Fruit fly (Drosophila melanogaster) whole organism, embryonic: Measurements from ENCODE around the gene Atac2.

ENCODE experiments used
- BEAF-32 ChIP-seq: fragments of 200-800 bp; sonication (Bioruptor generic); optimal IDR thresholded peaks from 3 replicates; lab custom pipeline; 2017; ENCODE audit warnings: missing biosample characterization, missing genetic modification characterization, mild to moderate bottlenecking, moderate library complexity, missing genetic modification reagents
- CG11504 ChIP-seq: fragments of 200-800 bp; sonication (Bioruptor generic); optimal IDR thresholded peaks from 3 replicates; lab custom pipeline; 2019; ENCODE audit warnings: missing biosample characterization, mild to moderate bottlenecking, missing genetic modification characterization, moderate library complexity
- CG11695 ChIP-seq: fragments of 200-800 bp; sonication (Bioruptor generic); IDR thresholded peaks from 3 replicates; pipeline ENCODE4 v1.3.6; 2022; ENCODE audit warnings: missing biosample characterization, missing genetic modification characterization
- CG11696 ChIP-seq: fragments of 200-800 bp; sonication (Bioruptor generic); IDR thresholded peaks from 2 replicates; pipeline ENCODE4 v1.3.6; 2022; ENCODE audit warnings: missing biosample characterization, missing genetic modification characterization
- CG12219 ChIP-seq: fragments of 200-800 bp; sonication (Bioruptor generic); optimal IDR thresholded peaks from 3 replicates; lab custom pipeline; 2018; ENCODE audit warnings: missing biosample characterization, mild to moderate bottlenecking, missing genetic modification characterization
- CG12659 ChIP-seq: fragments of 200-800 bp; sonication (Bioruptor generic); optimal IDR thresholded peaks from 3 replicates; lab custom pipeline; 2017; ENCODE audit warnings: mild to moderate bottlenecking, missing biosample characterization, missing genetic modification reagents, missing genetic modification characterization
- CG13296 ChIP-seq: fragments of 200-800 bp; sonication (Bioruptor generic); optimal IDR thresholded peaks from 3 replicates; lab custom pipeline; 2018; ENCODE audit warnings: missing biosample characterization, mild to moderate bottlenecking, missing genetic modification characterization
- CG15269 ChIP-seq: fragments of 200-800 bp; sonication (Bioruptor generic); optimal IDR thresholded peaks from 2 replicates; lab custom pipeline; 2018; ENCODE audit warnings: missing biosample characterization, mild to moderate bottlenecking, missing genetic modification characterization, moderate library complexity
- CG16815 ChIP-seq: fragments of 200-800 bp; sonication (Bioruptor generic); optimal IDR thresholded peaks from 3 replicates; lab custom pipeline; 2017; ENCODE audit warnings: missing biosample characterization, mild to moderate bottlenecking, missing genetic modification characterization
- CG18262 ChIP-seq: fragments of 200-800 bp; optimal IDR thresholded peaks from 3 replicates; lab custom pipeline; 2019; ENCODE audit warnings: missing biosample characterization, mild to moderate bottlenecking, missing genetic modification characterization, moderate library complexity
- CG2202 ChIP-seq: fragments of 200-800 bp; sonication (Bioruptor generic); optimal IDR thresholded peaks from 2 replicates; lab custom pipeline; 2018; ENCODE audit warnings: missing biosample characterization, mild to moderate bottlenecking, missing genetic modification characterization
- CG30020 ChIP-seq: fragments of 200-800 bp; optimal IDR thresholded peaks from 2 replicates; lab custom pipeline; 2019; ENCODE audit warnings: missing biosample characterization, mild to moderate bottlenecking, missing genetic modification characterization, moderate library complexity
- CG6254 ChIP-seq: fragments of 200-800 bp; sonication (Bioruptor generic); optimal IDR thresholded peaks from 3 replicates; lab custom pipeline; 2017; ENCODE audit warnings: mild to moderate bottlenecking, missing biosample characterization, missing genetic modification reagents, missing genetic modification characterization
- CG6854 ChIP-seq: fragments of 200-800 bp; sonication (Bioruptor generic); optimal IDR thresholded peaks from 3 replicates; lab custom pipeline; 2017; ENCODE audit warnings: missing biosample characterization, mild to moderate bottlenecking, missing genetic modification characterization
- CG7839 ChIP-seq: fragments of 200-800 bp; sonication (Bioruptor generic); optimal IDR thresholded peaks from 3 replicates; lab custom pipeline; 2018; ENCODE audit warnings: missing biosample characterization, mild to moderate bottlenecking, missing genetic modification characterization, moderate library complexity
- CG8281 ChIP-seq: fragments of 200-800 bp; sonication (Bioruptor generic); optimal IDR thresholded peaks from 2 replicates; lab custom pipeline; 2018; ENCODE audit warnings: missing biosample characterization, mild to moderate bottlenecking, missing genetic modification characterization, moderate library complexity
- CG8359 ChIP-seq: fragments of 200-800 bp; sonication (Bioruptor generic); optimal IDR thresholded peaks from 2 replicates; lab custom pipeline; 2017; ENCODE audit warnings: missing biosample characterization, mild to moderate bottlenecking, missing genetic modification characterization, borderline replicate concordance
- Dad ChIP-seq: fragments of 200-800 bp; sonication (Bioruptor generic); optimal IDR thresholded peaks from 3 replicates; lab custom pipeline; 2016; ENCODE audit warnings: missing biosample characterization, missing genetic modification characterization
- Deaf1 ChIP-seq: fragments of 200-800 bp; optimal IDR thresholded peaks from 3 replicates; lab custom pipeline; 2019; ENCODE audit warnings: missing biosample characterization, mild to moderate bottlenecking, missing genetic modification characterization, moderate library complexity
- Ets97D ChIP-seq: fragments of 200-800 bp; sonication (Bioruptor generic); optimal IDR thresholded peaks from 3 replicates; lab custom pipeline; 2016; ENCODE audit warnings: missing biosample characterization, missing genetic modification characterization
- Hand ChIP-seq: fragments of 200-800 bp; sonication (Bioruptor generic); optimal IDR thresholded peaks from 2 replicates; lab custom pipeline; 2017; ENCODE audit warnings: mild to moderate bottlenecking, missing biosample characterization, missing genetic modification reagents, missing genetic modification characterization
- Hr51 ChIP-seq, 2 experiments: fragments of 200-800 bp; sonication (Bioruptor generic); optimal IDR thresholded peaks; 2 replicates in 1 of 2; 3 replicates in 1 of 2; lab custom pipeline; 2016 to 2018; ENCODE audit warnings: missing biosample characterization in 2 of 2, missing genetic modification characterization in 2 of 2, mild to moderate bottlenecking in 1 of 2, moderate library complexity in 1 of 2
- Hsf ChIP-seq: fragments of 200-800 bp; sonication (Bioruptor generic); optimal IDR thresholded peaks from 3 replicates; lab custom pipeline; 2016; ENCODE audit warnings: missing biosample characterization, missing genetic modification characterization
- MBD-R2 ChIP-seq: fragments of 200-800 bp; sonication (Bioruptor generic); IDR thresholded peaks from 2 replicates; pipeline ENCODE4 v1.3.6; 2022; ENCODE audit warnings: missing biosample characterization, missing genetic modification characterization
- Max ChIP-seq: fragments of 200-800 bp; sonication (Bioruptor generic); optimal IDR thresholded peaks from 2 replicates; lab custom pipeline; 2016; ENCODE audit warnings: missing biosample characterization, mild to moderate bottlenecking, missing genetic modification characterization
- NC2β ChIP-seq: fragments of 200-800 bp; sonication (Bioruptor generic); optimal IDR thresholded peaks from 2 replicates; lab custom pipeline; 2016; ENCODE audit warnings: missing biosample characterization, missing genetic modification characterization
- Neu2 ChIP-seq: fragments of 200-800 bp; sonication (Bioruptor generic); optimal IDR thresholded peaks from 3 replicates; lab custom pipeline; 2016; ENCODE audit warnings: missing biosample characterization, missing genetic modification characterization, borderline replicate concordance
- TFAM ChIP-seq: fragments of 200-800 bp; sonication (Bioruptor generic); optimal IDR thresholded peaks from 2 replicates; lab custom pipeline; 2017; ENCODE audit warnings: missing biosample characterization, missing genetic modification characterization, inconsistent platforms
- Tbp ChIP-seq: fragments of >200 bp; optimal IDR thresholded peaks from 2 replicates; lab custom pipeline; 2018; ENCODE audit warnings: missing biosample characterization, missing genetic modification characterization
- Usf ChIP-seq: fragments of 200-800 bp; sonication (Bioruptor generic); optimal IDR thresholded peaks from 2 replicates; lab custom pipeline; 2017; ENCODE audit warnings: missing genotype, missing biosample characterization, missing genetic modification characterization
- Vsx1 ChIP-seq: fragments of 200-800 bp; sonication (Bioruptor generic); optimal IDR thresholded peaks from 2 replicates; lab custom pipeline; 2017; ENCODE audit warnings: missing biosample characterization, mild to moderate bottlenecking, missing genetic modification characterization, missing genetic modification reagents
- YL-1 ChIP-seq: fragments of 200-800 bp; sonication (Bioruptor generic); optimal IDR thresholded peaks from 3 replicates; lab custom pipeline; 2017; ENCODE audit warnings: missing biosample characterization, mild to moderate bottlenecking, missing genetic modification characterization
- al ChIP-seq: fragments of 200-800 bp; sonication (Bioruptor generic); IDR thresholded peaks from 2 replicates; pipeline ENCODE4 v1.3.6; 2022; ENCODE audit warnings: missing biosample characterization, missing genetic modification characterization
- bbx ChIP-seq: fragments of 200-800 bp; sonication (Bioruptor generic); IDR thresholded peaks from 2 replicates; pipeline ENCODE4 v1.3.6; 2022; ENCODE audit warnings: missing biosample characterization, missing genetic modification characterization; ENCODE audit not compliant: partially characterized antibody
- cas ChIP-seq: fragments of 200-800 bp; sonication (Bioruptor generic); IDR thresholded peaks from 2 replicates; pipeline ENCODE4 v1.3.6; 2022; ENCODE audit warnings: missing biosample characterization, missing genetic modification characterization
- caup ChIP-seq: fragments of 200-800 bp; sonication (Bioruptor generic); optimal IDR thresholded peaks from 3 replicates; lab custom pipeline; 2017; ENCODE audit warnings: missing biosample characterization, mild to moderate bottlenecking, missing genetic modification characterization, moderate library complexity; ENCODE audit not compliant: severe bottlenecking
- corto ChIP-seq: fragments of 200-800 bp; sonication (Bioruptor generic); optimal IDR thresholded peaks from 2 replicates; lab custom pipeline; 2016; ENCODE audit warnings: missing biosample characterization, mild to moderate bottlenecking, missing genetic modification characterization, moderate library complexity
- cwo ChIP-seq: fragments of 200-800 bp; sonication (Bioruptor generic); optimal IDR thresholded peaks from 3 replicates; lab custom pipeline; 2017; ENCODE audit warnings: missing biosample characterization, missing genetic modification characterization, mild to moderate bottlenecking, moderate library complexity, missing genetic modification reagents
- esg ChIP-seq: fragments of 200-800 bp; sonication (Bioruptor generic); conservative IDR thresholded peaks from 2 replicates; pipeline ENCODE4 v1.3.6; 2022; ENCODE audit warnings: missing biosample characterization, missing genetic modification characterization
- ham ChIP-seq: fragments of 200-800 bp; sonication (Bioruptor generic); IDR thresholded peaks from 2 replicates; pipeline ENCODE4 v1.3.6; 2022; ENCODE audit warnings: missing biosample characterization, missing genetic modification characterization
- knrl ChIP-seq: fragments of 200-800 bp; sonication (Bioruptor generic); IDR thresholded peaks from 3 replicates; pipeline ENCODE4 v1.3.6; 2022; ENCODE audit warnings: missing biosample characterization, missing genetic modification characterization; ENCODE audit not compliant: partially characterized antibody
- lilli ChIP-seq: fragments of 200-800 bp; sonication (Bioruptor generic); optimal IDR thresholded peaks from 3 replicates; lab custom pipeline; 2016; ENCODE audit warnings: missing biosample characterization, missing genetic modification characterization
- lola ChIP-seq, 3 experiments: fragments of >200 bp in 2 of 3; fragments of 200-800 bp in 1 of 3; sonication (Bioruptor generic) in 1 of 3; optimal IDR thresholded peaks; 2 replicates each; lab custom pipeline; 2017 to 2019; ENCODE audit warnings: missing biosample characterization in 3 of 3, missing genetic modification characterization in 3 of 3, mild to moderate bottlenecking in 1 of 3, moderate library complexity in 1 of 3
- nmo ChIP-seq: fragments of 200-800 bp; sonication (Bioruptor generic); optimal IDR thresholded peaks from 2 replicates; lab custom pipeline; 2018; ENCODE audit warnings: missing biosample characterization, mild to moderate bottlenecking, missing genetic modification characterization, moderate library complexity
- pho ChIP-seq: fragments of 200-800 bp; sonication (Bioruptor generic); optimal IDR thresholded peaks from 2 replicates; lab custom pipeline; 2016; ENCODE audit warnings: missing biosample characterization, missing genetic modification characterization
- pzg ChIP-seq: fragments of 200-800 bp; sonication (Bioruptor generic); optimal IDR thresholded peaks from 3 replicates; lab custom pipeline; 2018; ENCODE audit warnings: missing biosample characterization, mild to moderate bottlenecking, missing genetic modification characterization, moderate library complexity
- sob ChIP-seq: fragments of 200-800 bp; sonication (Bioruptor generic); IDR thresholded peaks from 2 replicates; pipeline ENCODE4 v1.3.6; 2022; ENCODE audit warnings: missing biosample characterization, missing genetic modification characterization
- trem ChIP-seq: fragments of 200-800 bp; optimal IDR thresholded peaks from 3 replicates; lab custom pipeline; 2019; ENCODE audit warnings: missing biosample characterization, mild to moderate bottlenecking, missing genetic modification characterization, moderate library complexity
- usp ChIP-seq: fragments of >200 bp; optimal IDR thresholded peaks from 2 replicates; lab custom pipeline; 2017; ENCODE audit warnings: missing biosample characterization, missing genetic modification characterization
- z ChIP-seq: fragments of 200-800 bp; sonication (Bioruptor generic); IDR thresholded peaks from 3 replicates; pipeline ENCODE4 v1.3.6; 2022; ENCODE audit warnings: missing biosample characterization, missing genetic modification characterization

Atac2 gene

DNA sequence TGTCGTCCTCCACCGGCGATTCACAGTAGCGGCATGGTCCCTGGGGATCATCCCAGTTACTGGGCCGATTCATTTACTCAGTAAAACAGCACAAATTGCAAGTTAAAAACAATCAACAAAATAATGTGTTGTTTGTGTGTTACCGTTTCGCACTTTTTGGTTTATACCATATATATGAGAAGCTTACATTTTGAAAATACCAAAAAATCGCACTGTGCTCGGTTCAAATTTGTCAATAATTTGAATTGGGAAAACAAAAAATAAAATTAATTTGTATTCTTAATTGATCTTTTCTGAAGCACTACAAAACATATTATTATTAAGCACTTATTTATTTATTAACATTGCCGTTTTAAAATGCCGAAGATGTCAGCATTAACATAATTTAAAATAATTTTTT, at the start of gene Atac2:
Gene Atac2 (minus strand): TSS at position 144 of the 400 bp plus-strand sequence.
- no peak for TF ChIP-seq CG6254 (GFP tag; lab: Kevin White, UChicago)
- TF ChIP-seq CG8359 (GFP tag; lab: Kevin White, UChicago), result no peak
- TF ChIP-seq caup (GFP tag; lab: Kevin White, UChicago), result no peak
- no peak for TF ChIP-seq CG16815
- no peak for TF ChIP-seq Hr51 (GFP tag; optimal IDR thresholded peaks at IDR 0.05; lab: Kevin White, UChicago)
- TF ChIP-seq ham, result no peak
- TF ChIP-seq CG12219 (GFP tag; lab: Kevin White, UChicago), result no peak
- TF ChIP-seq al (GFP tag; lab: Robert Waterston, UW), result no peak
- no peak for TF ChIP-seq corto (GFP tag; lab: Kevin White, UChicago)
- no peak for TF ChIP-seq CG11504 (tag; lab: Kevin White, UChicago)
- TF ChIP-seq CG11696 (GFP tag; lab: Robert Waterston, UW), result no peak
- peak; percentile 17 for TF ChIP-seq trem (tag; lab: Kevin White, UChicago)
- TF ChIP-seq MBD-R2 (GFP tag; lab: Robert Waterston, UW), result peak; percentile 46
- TF ChIP-seq CG8281 (tag; lab: Kevin White, UChicago), result no peak
- peak; percentile 40 for TF ChIP-seq BEAF-32 (GFP tag; lab: Kevin White, UChicago)
- no peak for TF ChIP-seq usp (GFP tag; lab: Kevin White, UChicago)
- no peak for TF ChIP-seq pho (GFP tag; lab: Kevin White, UChicago)
- no peak for TF ChIP-seq YL-1
- no peak for TF ChIP-seq CG7839 (tag; lab: Kevin White, UChicago)
- TF ChIP-seq lilli (GFP tag; lab: Kevin White, UChicago), result no peak
- no peak for TF ChIP-seq sob (GFP tag; lab: Robert Waterston, UW)
- TF ChIP-seq CG13296 (GFP tag; lab: Kevin White, UChicago), result no peak
- TF ChIP-seq cas (GFP tag; lab: Robert Waterston, UW), result no peak
- no peak for TF ChIP-seq CG18262
- no peak for TF ChIP-seq NC2β (GFP tag; lab: Kevin White, UChicago)
- TF ChIP-seq esg (GFP tag; lab: Robert Waterston, UW), result no peak
- TF ChIP-seq Max (GFP tag; lab: Kevin White, UChicago), result no peak
- TF ChIP-seq TFAM (GFP tag; lab: Kevin White, UChicago), result no peak
- no peak for TF ChIP-seq CG6854 (GFP tag; lab: Kevin White, UChicago)
- peak; percentile 2 for TF ChIP-seq CG30020 (tag; lab: Kevin White, UChicago)
- TF ChIP-seq Tbp (GFP tag; lab: Kevin White, UChicago), result no peak
- TF ChIP-seq nmo (GFP tag; lab: Kevin White, UChicago), result peak; percentile 15
- no peak for TF ChIP-seq Neu2
- no peak for TF ChIP-seq CG12659 (GFP tag; lab: Kevin White, UChicago)
- no peak for TF ChIP-seq z (GFP tag; lab: Robert Waterston, UW)
- no peak for TF ChIP-seq CG15269 (tag; lab: Kevin White, UChicago)
- TF ChIP-seq knrl (GFP tag; lab: Robert Waterston, UW), result no peak
- TF ChIP-seq Hand (GFP tag; lab: Kevin White, UChicago), result no peak
- no peak for TF ChIP-seq Usf (GFP tag; lab: Kevin White, UChicago)
- TF ChIP-seq Dad (GFP tag; lab: Kevin White, UChicago), result no peak
- 0 out of 2 replicates have a peak, but pooled peaks have one; percentile 3 for TF ChIP-seq bbx
- TF ChIP-seq lola (GFP tag; optimal IDR thresholded peaks at IDR 0.05; lab: Kevin White, UChicago), result no peak
- TF ChIP-seq CG11695 (GFP tag; lab: Robert Waterston, UW), result no peak
- peak; percentile 58 for TF ChIP-seq pzg (GFP tag; lab: Kevin White, UChicago)
- no peak for TF ChIP-seq cwo (GFP tag; lab: Kevin White, UChicago)
- TF ChIP-seq Deaf1, result no peak
- TF ChIP-seq Hsf, result no peak
- TF ChIP-seq Ets97D (GFP tag; lab: Kevin White, UChicago), result no peak
- TF ChIP-seq Vsx1 (GFP tag; lab: Kevin White, UChicago), result no peak
- TF ChIP-seq CG2202 (tag; lab: Kevin White, UChicago), result no peak
